Fruit fly (Drosophila melanogaster) whole organism, adult: ENCODE data around the gene numb.

Experiments
- CG5204 ChIP-seq: fragments of 200-800 bp; sonication (Bioruptor generic); optimal IDR thresholded peaks from 2 replicates; lab custom pipeline; 2016; ENCODE audit warnings: missing biosample characterization, missing genetic modification characterization
- Clk ChIP-seq: fragments of 200-800 bp; sonication (Bioruptor generic); optimal IDR thresholded peaks from 2 replicates; lab custom pipeline; 2017; ENCODE audit warnings: missing biosample characterization, missing genetic modification characterization
- Crg-1 ChIP-seq: fragments of 200-800 bp; sonication (Bioruptor generic); optimal IDR thresholded peaks from 2 replicates; lab custom pipeline; 2016; ENCODE audit warnings: missing biosample characterization, missing genetic modification characterization
- Mnt ChIP-seq: fragments of 200-800 bp; sonication (Bioruptor generic); optimal IDR thresholded peaks from 2 replicates; lab custom pipeline; 2016; ENCODE audit warnings: missing biosample characterization, mild to moderate bottlenecking, missing genetic modification characterization
- cic ChIP-seq: fragments of 200-800 bp; sonication (Bioruptor generic); optimal IDR thresholded peaks from 2 replicates; lab custom pipeline; 2017; ENCODE audit warnings: missing biosample characterization, mild to moderate bottlenecking, missing genetic modification characterization, moderate library complexity
- cnc ChIP-seq, 2 experiments: fragments of >200 bp; optimal IDR thresholded peaks; 2 replicates each; lab custom pipeline; 2017

DNA sequence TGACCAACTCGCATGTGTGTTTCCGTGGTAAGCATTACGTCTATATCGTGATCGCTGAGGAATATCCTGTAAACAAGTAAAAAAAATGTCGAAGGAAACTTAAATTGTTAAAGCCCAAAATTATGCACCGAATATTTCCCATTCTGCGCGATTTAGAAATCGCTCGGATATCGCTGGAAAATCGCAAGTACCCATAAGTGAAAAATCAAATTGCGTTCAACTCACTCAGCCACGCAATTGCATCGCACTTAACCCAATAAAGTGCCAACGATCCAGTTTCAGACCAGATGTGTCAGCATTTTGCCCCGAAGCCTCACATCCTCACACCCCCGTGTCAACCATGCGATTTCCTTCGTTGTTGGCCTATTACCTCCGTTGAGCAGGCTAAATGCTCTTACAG is 40.9 kb upstream of the numb start:
- TF ChIP-seq cic (GFP tag; lab: Kevin White, UChicago) (no peak), cnc (optimal IDR thresholded peaks at IDR 0.05; lab: Kevin White, UChicago) (no peak), Clk (GFP tag; lab: Kevin White, UChicago) (no peak), Crg-1 (GFP tag; lab: Kevin White, UChicago) (no peak), Mnt (no peak), CG5204 (no peak)
